Worm (Caenorhabditis elegans) whole organism, mixed stage, embryonic: ENCODE data around the gene F56D6.6.

ENCODE experiments used
- M03D4.4 ChIP-seq: sonication (generic microtip); optimal IDR thresholded peaks from 2 replicates; lab custom pipeline; 2017; ENCODE audit warnings: mild to moderate bottlenecking, missing genetic modification characterization, missing compliant biosample characterization
- elt-1 ChIP-seq: sonication (generic microtip); optimal IDR thresholded peaks from 2 replicates; lab custom pipeline; 2017; ENCODE audit warnings: missing genetic modification characterization, mild to moderate bottlenecking, missing compliant biosample characterization, antibody characterized with exemption, moderate library complexity, borderline replicate concordance; ENCODE audit not compliant: insufficient read depth
- lsy-2 ChIP-seq: fragments of 150-350 bp; optimal IDR thresholded peaks from 2 replicates; lab custom pipeline; 2014; ENCODE audit warnings: missing biosample characterization, missing genetic modification characterization
- pha-4 ChIP-seq: fragments of 150-350 bp; optimal IDR thresholded peaks from 2 replicates; lab custom pipeline; 2018; ENCODE audit warnings: missing biosample characterization, missing genetic modification reagents, missing genetic modification characterization

DNA sequence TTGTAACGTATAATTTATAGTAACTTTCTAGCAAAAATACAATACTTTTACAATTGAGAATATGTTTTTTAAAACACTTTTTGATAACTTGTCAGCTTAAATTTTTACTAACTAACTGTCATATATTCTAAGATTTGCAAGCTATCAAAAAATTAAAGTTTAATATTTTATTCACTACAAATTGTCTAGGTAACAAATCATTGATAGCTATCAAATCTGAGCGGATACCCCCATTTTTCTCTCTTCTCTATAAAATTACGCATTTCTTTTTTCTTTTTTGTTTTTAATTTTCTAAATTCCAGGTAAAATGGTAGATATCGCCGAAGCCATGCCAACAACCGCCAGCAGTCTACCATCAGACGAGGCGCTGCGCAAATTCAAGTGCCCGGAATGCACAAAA, 47.5 kb upstream of the F56D6.6 start, which contains the start of gene zag-1:
- no peak for TF ChIP-seq lsy-2 (tag; lab: Kevin White, UChicago)
- no peak for TF ChIP-seq elt-1 (tag; lab: Kevin White, UChicago)
- TF ChIP-seq pha-4 (tag; lab: Kevin White, UChicago): no peak
- no peak for TF ChIP-seq M03D4.4
